Fruit fly (Drosophila melanogaster): ENCODE results near the gene RpS27.

Gene RpS27

dm6 chr3R:25208042-25208766, 39.1 kb downstream of the RpS27 start, which contains the start of gene Cad96Ca (continued):
- TF ChIP-seq Eip93F (GFP tag; optimal IDR thresholded peaks at IDR 0.05) (no peak), cyc (GFP tag; optimal IDR thresholded peaks at IDR 0.05) (no peak), CG31627 (GFP tag; optimal IDR thresholded peaks at IDR 0.05) (no peak), OdsH (GFP tag; optimal IDR thresholded peaks at IDR 0.05) (no peak), CG3032 (tag; optimal IDR thresholded peaks at IDR 0.05) (no peak), CG8119 (GFP tag; IDR thresholded peaks at IDR 0.05) (no peak), ss (GFP tag; optimal IDR thresholded peaks at IDR 0.05) (peak; percentile 9 to 44), fd59A (GFP tag; optimal IDR thresholded peaks at IDR 0.05) (no peak), Sox102F (GFP tag; optimal IDR thresholded peaks at IDR 0.05) (no peak), Blimp-1 (GFP tag; optimal IDR thresholded peaks at IDR 0.05) (no peak), CG4318 (GFP tag; optimal IDR thresholded peaks at IDR 0.05) (no peak), acj6 (GFP tag; optimal IDR thresholded peaks at IDR 0.05) (no peak), CG34406 (GFP tag; optimal IDR thresholded peaks at IDR 0.05) (no peak), Lpt (GFP tag; optimal IDR thresholded peaks at IDR 0.05) (no peak), CG6854 (GFP tag; optimal IDR thresholded peaks at IDR 0.05) (peak; percentile 41), CG15336 (GFP tag; IDR thresholded peaks at IDR 0.05) (no peak), topi (GFP tag; optimal IDR thresholded peaks at IDR 0.05) (no peak), CG6808 (GFP tag; optimal IDR thresholded peaks at IDR 0.05) (no peak), pdm3 (GFP tag; optimal IDR thresholded peaks at IDR 0.05) (no peak), CG32006 (GFP tag; optimal IDR thresholded peaks at IDR 0.05) (no peak), spab (GFP tag; optimal IDR thresholded peaks at IDR 0.05) (no peak), Ets21C (GFP tag; optimal IDR thresholded peaks at IDR 0.05) (no peak), esn (GFP tag; optimal IDR thresholded peaks at IDR 0.05) (no peak), svp (GFP tag) (no peak), CG16779 (tag; optimal IDR thresholded peaks at IDR 0.05) (no peak), achi (GFP tag; optimal IDR thresholded peaks at IDR 0.05) (no peak), eg (GFP tag; IDR thresholded peaks at IDR 0.05) (peak; percentile 39; the same call in 1 of the 3 replicates), Sox15 (GFP tag; optimal IDR thresholded peaks at IDR 0.05) (no peak), CG3919 (GFP tag; optimal IDR thresholded peaks at IDR 0.05) (no peak), CG7368 (GFP tag; optimal IDR thresholded peaks at IDR 0.05) (no peak), Hr4 (GFP tag; optimal IDR thresholded peaks at IDR 0.05) (no peak), CG8319 (GFP tag; optimal IDR thresholded peaks at IDR 0.05) (no peak), dsx (GFP tag; optimal IDR thresholded peaks at IDR 0.05; ENCODE audit: poor library complexity, severe bottlenecking) (peak; percentile 23), CG1621 (tag; optimal IDR thresholded peaks at IDR 0.05) (peak; percentile 35), Sox14 (GFP tag; optimal IDR thresholded peaks at IDR 0.05) (no peak)

dm6 chr3R:25207405-25208003, 39.8 kb downstream of the RpS27 start:
- TF ChIP-seq CG7368 (GFP tag; optimal IDR thresholded peaks at IDR 0.05) (peak; percentile 64), net (GFP tag; optimal IDR thresholded peaks at IDR 0.05) (peak; percentile 89), Sox14 (GFP tag; optimal IDR thresholded peaks at IDR 0.05) (peak; percentile 84), CG8632 (GFP tag; optimal IDR thresholded peaks at IDR 0.05) (peak; percentile 83), vri (GFP tag; optimal IDR thresholded peaks at IDR 0.05) (peak; percentile 58), CG6808 (GFP tag; optimal IDR thresholded peaks at IDR 0.05) (peak; percentile 88), CG16779 (tag; optimal IDR thresholded peaks at IDR 0.05) (peak; percentile 63), Smox (GFP tag; optimal IDR thresholded peaks at IDR 0.05) (peak; percentile 76), Sox15 (GFP tag; optimal IDR thresholded peaks at IDR 0.05) (peak; percentile 61), Lpt (GFP tag; optimal IDR thresholded peaks at IDR 0.05) (peak; percentile 79), Eip93F (GFP tag; optimal IDR thresholded peaks at IDR 0.05) (no peak), esn (GFP tag; optimal IDR thresholded peaks at IDR 0.05) (peak; percentile 81), Eip78C (GFP tag) (peak; percentile 95), dac (GFP tag; optimal IDR thresholded peaks at IDR 0.05) (peak; percentile 82), Sox102F (GFP tag; optimal IDR thresholded peaks at IDR 0.05) (peak; percentile 74), Met (GFP tag; optimal IDR thresholded peaks at IDR 0.05) (peak; percentile 76), cyc (GFP tag; optimal IDR thresholded peaks at IDR 0.05) (peak; percentile 42), CG31627 (GFP tag; optimal IDR thresholded peaks at IDR 0.05) (peak; percentile 70), CG4318 (GFP tag; optimal IDR thresholded peaks at IDR 0.05) (peak; percentile 75), Ets21C (GFP tag; optimal IDR thresholded peaks at IDR 0.05) (peak; percentile 53), ss (GFP tag; optimal IDR thresholded peaks at IDR 0.05) (peak; percentile 80 to 82), CG8119 (GFP tag; IDR thresholded peaks at IDR 0.05) (peak; percentile 94), fkh (GFP tag; optimal IDR thresholded peaks at IDR 0.05) (peak; percentile 11), CG32006 (GFP tag; optimal IDR thresholded peaks at IDR 0.05) (peak; percentile 91), CG10631 (GFP tag; optimal IDR thresholded peaks at IDR 0.05) (peak; percentile 87), CG3032 (tag; optimal IDR thresholded peaks at IDR 0.05) (peak; percentile 84), CG9139 (GFP tag; optimal IDR thresholded peaks at IDR 0.05) (peak; percentile 76), CG11294 (GFP tag; IDR thresholded peaks at IDR 0.05) (peak; percentile 70)

Data from whole organism, prepupa.